Worm (Caenorhabditis elegans) whole organism, L4 larva: ENCODE data around the gene clec-66.

ENCODE experiments used
- R02D3.7 ChIP-seq: fragments of 150-350 bp; sonication (generic microtip); optimal IDR thresholded peaks from 3 replicates; lab custom pipeline; 2014; ENCODE audit warnings: missing biosample characterization, missing genetic modification characterization
- T20F7.1 ChIP-seq: fragments of 200-800 bp; sonication (Bioruptor generic); optimal IDR thresholded peaks from 2 replicates; lab custom pipeline; 2018; ENCODE audit warnings: mild to moderate bottlenecking, missing genetic modification characterization, missing compliant biosample characterization
- Y75B8A.6 ChIP-seq: fragments of 200-800 bp; sonication (Bioruptor generic); IDR thresholded peaks from 2 replicates; pipeline ENCODE4 v1.3.6; 2022; ENCODE audit warnings: missing genetic modification reagents, missing genetic modification characterization, missing compliant biosample characterization
- daf-8 ChIP-seq: fragments of 200-800 bp; sonication (Bioruptor generic); IDR thresholded peaks from 2 replicates; pipeline ENCODE4 v1.3.6; 2022; ENCODE audit warnings: missing genetic modification characterization, missing compliant biosample characterization
- mxl-2 ChIP-seq: fragments of 200-800 bp; sonication (Bioruptor generic); conservative IDR thresholded peaks from 2 replicates; pipeline ENCODE4 v1.3.6; 2022; ENCODE audit warnings: missing genetic modification reagents, missing genetic modification characterization, missing compliant biosample characterization
- nhr-41 ChIP-seq: fragments of 200-800 bp; sonication (Bioruptor generic); IDR thresholded peaks from 2 replicates; pipeline ENCODE4 v1.3.6; 2022; ENCODE audit warnings: missing genetic modification reagents, missing genetic modification characterization, missing compliant biosample characterization
- unc-39 ChIP-seq: sonication (generic microtip); optimal IDR thresholded peaks from 2 replicates; lab custom pipeline; 2017; ENCODE audit warnings: missing biosample characterization, missing genetic modification characterization

DNA sequence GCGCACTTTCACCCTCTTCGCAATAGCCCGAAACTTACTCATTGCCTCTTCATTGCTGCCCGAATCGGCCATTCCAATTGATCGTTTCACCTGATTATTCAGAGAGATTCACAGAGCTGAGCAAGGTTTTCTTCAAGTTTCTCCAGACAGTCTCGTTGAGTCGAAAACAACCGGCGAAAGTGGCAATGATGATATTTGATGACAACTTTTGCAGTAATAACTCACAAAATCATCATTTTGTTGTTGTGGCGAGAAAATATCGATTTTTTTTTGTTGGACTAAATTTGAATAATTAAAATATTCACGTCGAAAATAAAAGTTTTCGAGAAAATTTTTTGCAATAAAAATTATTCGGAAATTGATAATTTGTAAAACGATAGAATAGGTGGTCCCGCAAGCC is 38.6 kb upstream of the clec-66 start, which contains the start of gene snf-5:
- TF ChIP-seq unc-39 (tag; lab: Kevin White, UChicago) (no peak), mxl-2 (GFP tag; lab: Robert Waterston, UW) (no peak), T20F7.1 (GFP tag; lab: Kevin White, UChicago) (no peak), R02D3.7 (tag; lab: Kevin White, UChicago) (no peak), Y75B8A.6 (GFP tag; lab: Robert Waterston, UW) (no peak), daf-8 (GFP tag; lab: Robert Waterston, UW) (no peak), nhr-41 (no peak)
